Fruit fly (Drosophila melanogaster) whole organism, prepupa: ENCODE data around the gene CG32971.

Experiments
- CG6163 ChIP-seq: fragments of 200-800 bp; sonication (Bioruptor generic); IDR thresholded peaks from 3 replicates; pipeline ENCODE4 v1.3.6; 2022; ENCODE audit warnings: missing biosample characterization, missing genetic modification characterization
- cyc ChIP-seq: fragments of 200-800 bp; sonication (Bioruptor generic); optimal IDR thresholded peaks from 3 replicates; lab custom pipeline; 2016; ENCODE audit warnings: missing biosample characterization, missing genetic modification characterization
- spab ChIP-seq: fragments of 200-800 bp; sonication (Bioruptor generic); optimal IDR thresholded peaks from 2 replicates; lab custom pipeline; 2017; ENCODE audit warnings: missing biosample characterization, mild to moderate bottlenecking, missing genetic modification characterization, missing genetic modification reagents

DNA sequence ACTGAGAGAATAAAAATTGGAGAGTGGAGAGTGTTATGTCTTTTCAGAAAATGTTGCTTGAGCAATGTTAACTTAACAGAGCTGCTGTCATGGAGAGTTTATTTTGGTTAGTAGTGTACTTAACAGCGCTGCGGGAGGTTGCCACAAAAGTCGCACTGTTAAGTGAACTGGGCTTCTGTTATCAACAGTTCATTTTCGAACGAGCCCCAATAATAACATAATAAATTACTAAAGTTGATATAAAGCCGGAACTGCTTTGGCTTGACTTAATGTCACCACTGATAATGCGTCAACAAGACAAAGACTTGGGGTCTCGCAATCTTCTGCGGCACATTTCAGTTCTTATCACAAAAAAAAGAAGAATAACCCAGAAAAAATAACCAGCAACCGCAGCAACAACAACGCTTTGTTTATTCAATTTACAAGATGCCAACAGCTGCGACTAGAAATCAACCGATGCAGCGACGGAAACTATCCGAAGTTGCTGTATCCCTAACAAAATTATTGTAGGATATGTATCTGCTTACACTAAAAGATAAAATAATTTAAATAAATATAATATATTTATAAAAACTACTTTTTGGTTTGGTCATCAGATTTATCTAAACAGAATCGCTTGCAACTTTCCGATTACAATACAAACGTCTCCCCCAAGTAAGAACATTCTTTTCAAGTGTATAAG is 39.9 kb upstream of the CG32971 start:
- TF ChIP-seq spab (GFP tag; lab: Kevin White, UChicago) (no peak), cyc (GFP tag; lab: Kevin White, UChicago) (no peak), CG6163 (GFP tag; lab: Robert Waterston, UW) (peak; percentile 46; the same call in 2 of the 3 replicates)
